Worm (Caenorhabditis elegans): Measurements from ENCODE around the gene srx-78.

Gene srx-78

DNA sequence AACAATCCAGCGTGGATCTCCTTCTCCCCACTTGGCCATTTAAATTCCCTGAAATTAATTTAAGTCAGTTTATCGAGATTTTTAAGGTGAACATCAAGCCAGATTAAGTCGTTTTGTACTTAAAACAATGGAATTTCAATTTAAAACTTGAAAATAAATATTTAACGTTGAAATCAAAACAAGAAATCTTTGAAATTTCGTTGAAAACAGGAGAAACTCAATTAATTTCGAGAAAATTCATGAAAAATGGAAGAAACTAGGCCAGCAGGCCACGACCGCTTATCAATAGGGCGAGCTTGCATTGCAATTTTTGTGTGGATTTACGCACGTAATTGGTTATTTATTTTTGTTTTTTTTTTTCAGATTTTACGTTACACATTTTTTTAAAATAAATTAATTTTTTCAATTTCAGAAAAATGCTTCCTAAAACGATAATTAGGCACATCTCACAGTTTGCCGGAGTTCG, 9.5 kb upstream of the srx-78 start, which contains the start of the genes ahsa-1 and C01G10.7 (continued):
- peak; percentile 41 for TF ChIP-seq B0035.1 (tag; optimal IDR thresholded peaks at IDR 0.05)
- no peak for TF ChIP-seq hlh-12 (tag; optimal IDR thresholded peaks at IDR 0.05)
- TF ChIP-seq T26A5.8 (tag; optimal IDR thresholded peaks at IDR 0.05): no peak
- peak; percentile 55; the same call in 1 of the 2 replicates for TF ChIP-seq egrh-3 (GFP tag; IDR thresholded peaks at IDR 0.05)
- TF ChIP-seq ceh-40 (GFP tag; IDR thresholded peaks at IDR 0.05): no peak
- TF ChIP-seq F55B11.4 (tag; optimal IDR thresholded peaks at IDR 0.05; ENCODE audit: borderline replicate concordance, insufficient read depth): no peak
- peak; percentile 93 for TF ChIP-seq attf-5 (GFP tag; optimal IDR thresholded peaks at IDR 0.05)
- no peak for TF ChIP-seq nfya-1 (tag; optimal IDR thresholded peaks at IDR 0.05; ENCODE audit: borderline replicate concordance, insufficient read depth)
- no peak for TF ChIP-seq chd-7 (tag; optimal IDR thresholded peaks at IDR 0.05)
- no peak; the same call in 1 of the 2 replicates for TF ChIP-seq nfyb-1 (GFP tag; IDR thresholded peaks at IDR 0.05)
- peak; percentile 84 for TF ChIP-seq F23B12.7 (tag; optimal IDR thresholded peaks at IDR 0.05; ENCODE audit: insufficient read depth)
- TF ChIP-seq zim-3 (tag; optimal IDR thresholded peaks at IDR 0.05): no peak
- no peak for TF ChIP-seq hmg-20 (GFP tag; IDR thresholded peaks at IDR 0.05)
- peak; percentile 24 for TF ChIP-seq F49E8.2 (tag; optimal IDR thresholded peaks at IDR 0.05; ENCODE audit: insufficient read depth)
- TF ChIP-seq aptf-2 (GFP tag; conservative IDR thresholded peaks at IDR 0.05): peak; percentile 90
- no peak for TF ChIP-seq dpl-1 (GFP tag; optimal IDR thresholded peaks at IDR 0.05)
- no peak for TF ChIP-seq nhr-179 (tag; optimal IDR thresholded peaks at IDR 0.05)
- no peak for TF ChIP-seq hlh-26 (GFP tag; conservative IDR thresholded peaks at IDR 0.05)
- peak; percentile 19 for TF ChIP-seq xnd-1 (tag; optimal IDR thresholded peaks at IDR 0.05)
- TF ChIP-seq dox-1 (GFP tag; IDR thresholded peaks at IDR 0.05): peak; percentile 93
- TF ChIP-seq die-1 (tag; optimal IDR thresholded peaks at IDR 0.05): no peak
- TF ChIP-seq mel-28 (tag; optimal IDR thresholded peaks at IDR 0.05; ENCODE audit: borderline replicate concordance): peak; percentile 57
- no peak for TF ChIP-seq F37B4.10 (GFP tag; IDR thresholded peaks at IDR 0.05)
- peak; percentile 81; the same call in 1 of the 2 replicates for TF ChIP-seq Y95B8A.8 (GFP tag; IDR thresholded peaks at IDR 0.05)
- no peak for TF ChIP-seq repo-1 (tag; optimal IDR thresholded peaks at IDR 0.05)
- TF ChIP-seq D2030.7 (GFP tag; IDR thresholded peaks at IDR 0.05): peak; percentile 88
- TF ChIP-seq zfh-2 (GFP tag; conservative IDR thresholded peaks at IDR 0.05): no peak
- no peak for TF ChIP-seq F39B2.1 (GFP tag; IDR thresholded peaks at IDR 0.05)
- no peak for TF ChIP-seq nfya-2 (GFP tag; IDR thresholded peaks at IDR 0.05)
- peak; percentile 82 for TF ChIP-seq lir-1 (GFP tag; conservative IDR thresholded peaks at IDR 0.05)
- peak; percentile 70 for TF ChIP-seq K12H6.12 (tag; optimal IDR thresholded peaks at IDR 0.05)
- TF ChIP-seq attf-3 (GFP tag; conservative IDR thresholded peaks at IDR 0.05): peak; percentile 69
- TF ChIP-seq madf-6 (GFP tag; IDR thresholded peaks at IDR 0.05): peak; percentile 79
- peak; percentile 37 for TF ChIP-seq B0261.1 (tag; optimal IDR thresholded peaks at IDR 0.05)
- no peak for TF ChIP-seq tbp1 (GFP tag; optimal IDR thresholded peaks at IDR 0.05)
- TF ChIP-seq sdz-38 (tag; optimal IDR thresholded peaks at IDR 0.05): no peak
- TF ChIP-seq bed-2 (GFP tag; IDR thresholded peaks at IDR 0.05): peak; percentile 94
- TF ChIP-seq ztf-6 (GFP tag; IDR thresholded peaks at IDR 0.05): peak; percentile 83
- TF ChIP-seq cebp-1 (GFP tag; IDR thresholded peaks at IDR 0.05): peak; percentile 72; the same call in 1 of the 2 replicates
- TF ChIP-seq cebp-1 (tag; optimal IDR thresholded peaks at IDR 0.05): no peak
- no peak for TF ChIP-seq ama-1 (optimal IDR thresholded peaks at IDR 0.05)
- TF ChIP-seq ama-1 (GFP tag; optimal IDR thresholded peaks at IDR 0.05): no peak
- TF ChIP-seq unc-130 (GFP tag; optimal IDR thresholded peaks at IDR 0.05): peak; percentile 96
- 0 out of 2 replicates have a peak, but pooled peaks have one; percentile 55 for TF ChIP-seq K11D2.4 (GFP tag; IDR thresholded peaks at IDR 0.05)
